ENCODE assay signal across 2 fruit fly cellular contexts in the genomic region with DNA sequence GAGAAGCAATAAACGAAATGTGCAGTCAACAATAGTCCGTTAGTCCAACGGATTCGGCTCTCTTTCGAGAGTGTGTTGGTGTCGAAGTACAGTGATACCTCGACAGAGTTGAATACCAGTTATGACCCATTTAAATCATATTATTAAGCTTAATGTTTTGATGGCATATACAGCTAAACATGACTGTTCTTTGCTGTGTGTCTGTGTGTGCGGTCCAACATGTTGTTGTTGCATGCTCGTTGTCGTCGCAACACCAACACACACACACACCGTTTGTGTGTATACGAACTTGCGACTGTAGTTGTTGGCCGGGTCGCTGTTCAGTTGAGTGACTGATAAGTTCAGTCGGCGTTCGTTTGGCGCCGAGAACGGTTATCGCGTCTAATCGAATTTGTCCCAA.
TF ChIP-seq lines count a peak whose summit lies in the region.

A gene (plus strand): TSS at position 361 of the 400 bp plus-strand sequence.

TF ChIP-seq in whole organism, embryonic, 481 proteins besides CTCF, POLR2A, EP300 and RAD21 (continued from another document and continues in another):
- TF ChIP-seq CG15011 (GFP tag; optimal IDR thresholded peaks at IDR 0.05; lab: Kevin White, UChicago): no peak
- no peak for TF ChIP-seq crp (GFP tag; optimal IDR thresholded peaks at IDR 0.05; lab: Kevin White, UChicago)
- TF ChIP-seq sens (GFP tag; lab: Kevin White, UChicago): peak; percentile 68
- TF ChIP-seq pzg (GFP tag; optimal IDR thresholded peaks at IDR 0.05; lab: Kevin White, UChicago): no peak
- TF ChIP-seq hkb (optimal IDR thresholded peaks at IDR 0.05; lab: Kevin White, UChicago): no peak
- 0 out of 2 replicates have a peak, but pooled peaks have one; percentile 39 for TF ChIP-seq hkb (GFP tag; IDR thresholded peaks at IDR 0.05; lab: Robert Waterston, UW)
- TF ChIP-seq gem (tag; optimal IDR thresholded peaks at IDR 0.05; lab: Kevin White, UChicago): peak; percentile 28
- peak; percentile 38; the same call in 1 of the 2 replicates for TF ChIP-seq Drgx (GFP tag; IDR thresholded peaks at IDR 0.05; lab: Robert Waterston, UW)
- peak; percentile 26; the same call in 1 of the 2 replicates for TF ChIP-seq slbo (GFP tag; IDR thresholded peaks at IDR 0.05; lab: Robert Waterston, UW)
- peak; percentile 11 for TF ChIP-seq CG11504 (tag; optimal IDR thresholded peaks at IDR 0.05; lab: Kevin White, UChicago)
- no peak for TF ChIP-seq Dip2 (GFP tag; IDR thresholded peaks at IDR 0.05; lab: Robert Waterston, UW)
- TF ChIP-seq odd (GFP tag; optimal IDR thresholded peaks at IDR 0.05; lab: Kevin White, UChicago): no peak
- TF ChIP-seq CG13894 (tag; optimal IDR thresholded peaks at IDR 0.05; lab: Kevin White, UChicago): peak; percentile 12
- TF ChIP-seq Bteb2 (GFP tag; optimal IDR thresholded peaks at IDR 0.05; lab: Kevin White, UChicago): no peak
- no peak for TF ChIP-seq Ravus (GFP tag; IDR thresholded peaks at IDR 0.05; lab: Robert Waterston, UW)
- TF ChIP-seq CG8388 (GFP tag; optimal IDR thresholded peaks at IDR 0.05; lab: Kevin White, UChicago): peak; percentile 25
- TF ChIP-seq ranshi (GFP tag; IDR thresholded peaks at IDR 0.05; lab: Robert Waterston, UW): peak; percentile 18; the same call in 1 of the 2 replicates
- no peak for TF ChIP-seq stwl (tag; optimal IDR thresholded peaks at IDR 0.05; lab: Kevin White, UChicago)
- no peak for TF ChIP-seq CG43689 (GFP tag; IDR thresholded peaks at IDR 0.05; lab: Robert Waterston, UW)
- no peak for TF ChIP-seq cad (GFP tag; optimal IDR thresholded peaks at IDR 0.05; lab: Kevin White, UChicago)
- no peak for TF ChIP-seq fu2 (GFP tag; optimal IDR thresholded peaks at IDR 0.05; lab: Kevin White, UChicago)
- peak; percentile 29 for TF ChIP-seq lab (GFP tag; optimal IDR thresholded peaks at IDR 0.05; lab: Kevin White, UChicago)
- TF ChIP-seq prd (optimal IDR thresholded peaks at IDR 0.05; lab: Kevin White, UChicago): no peak
- TF ChIP-seq prd (GFP tag; IDR thresholded peaks at IDR 0.05; lab: Robert Waterston, UW): peak; percentile 26; the same call in 1 of the 3 replicates
- no peak for TF ChIP-seq CG11560 (tag; IDR thresholded peaks at IDR 0.05; lab: Robert Waterston, UW)
- TF ChIP-seq salm (tag; optimal IDR thresholded peaks at IDR 0.05; lab: Kevin White, UChicago): no peak
- no peak for TF ChIP-seq dpn (GFP tag; optimal IDR thresholded peaks at IDR 0.05; lab: Kevin White, UChicago)
- TF ChIP-seq CG5180 (GFP tag; optimal IDR thresholded peaks at IDR 0.05; lab: Kevin White, UChicago): peak; percentile 97
- no peak for TF ChIP-seq ap (GFP tag; IDR thresholded peaks at IDR 0.05; lab: Robert Waterston, UW)
- no peak for TF ChIP-seq CG7928 (GFP tag; optimal IDR thresholded peaks at IDR 0.05; lab: Kevin White, UChicago)
- TF ChIP-seq Ets97D (GFP tag; optimal IDR thresholded peaks at IDR 0.05; lab: Kevin White, UChicago): no peak
- no peak for TF ChIP-seq zf30C (GFP tag; optimal IDR thresholded peaks at IDR 0.05; lab: Kevin White, UChicago)
- peak; percentile 6 for TF ChIP-seq CG12071 (GFP tag; optimal IDR thresholded peaks at IDR 0.05; lab: Kevin White, UChicago)
- no peak for TF ChIP-seq trem (tag; optimal IDR thresholded peaks at IDR 0.05; lab: Kevin White, UChicago)
- TF ChIP-seq CG8924 (tag; optimal IDR thresholded peaks at IDR 0.05; lab: Kevin White, UChicago): peak; percentile 3
- no peak for TF ChIP-seq CG12391 (tag; optimal IDR thresholded peaks at IDR 0.05; lab: Kevin White, UChicago)
- TF ChIP-seq CG11456 (GFP tag; IDR thresholded peaks at IDR 0.05; lab: Robert Waterston, UW): no peak
- peak; percentile 5 for TF ChIP-seq kni (GFP tag; optimal IDR thresholded peaks at IDR 0.05; lab: Kevin White, UChicago)
- no peak for TF ChIP-seq ash1 (GFP tag; optimal IDR thresholded peaks at IDR 0.05; lab: Kevin White, UChicago)
- no peak for TF ChIP-seq CG9817 (tag; optimal IDR thresholded peaks at IDR 0.05; lab: Kevin White, UChicago)
- peak; percentile 40 for TF ChIP-seq abd-A (tag; optimal IDR thresholded peaks at IDR 0.05; lab: Kevin White, UChicago)
- peak; percentile 11 for TF ChIP-seq Hsf (GFP tag; optimal IDR thresholded peaks at IDR 0.05; lab: Kevin White, UChicago)
- peak; percentile 5 for TF ChIP-seq dmrt99B (tag; optimal IDR thresholded peaks at IDR 0.05; lab: Kevin White, UChicago)
- no peak for TF ChIP-seq hbn (GFP tag; IDR thresholded peaks at IDR 0.05; lab: Robert Waterston, UW; ENCODE audit: partially characterized antibody)
- no peak for TF ChIP-seq tup (GFP tag; optimal IDR thresholded peaks at IDR 0.05; lab: Kevin White, UChicago)
- no peak for TF ChIP-seq Hmx (GFP tag; optimal IDR thresholded peaks at IDR 0.05; lab: Kevin White, UChicago)
- TF ChIP-seq Six4 (GFP tag; optimal IDR thresholded peaks at IDR 0.05; lab: Kevin White, UChicago): no peak
- no peak for TF ChIP-seq CG6791 (GFP tag; IDR thresholded peaks at IDR 0.05; lab: Robert Waterston, UW; ENCODE audit: partially characterized antibody)
- TF ChIP-seq Deaf1 (tag; optimal IDR thresholded peaks at IDR 0.05; lab: Kevin White, UChicago): peak; percentile 39
- TF ChIP-seq PHDP (tag; optimal IDR thresholded peaks at IDR 0.05; lab: Kevin White, UChicago): peak; percentile 4
- TF ChIP-seq Blimp-1 (GFP tag; optimal IDR thresholded peaks at IDR 0.05; lab: Kevin White, UChicago): peak; percentile 3
- TF ChIP-seq row (GFP tag; IDR thresholded peaks at IDR 0.05; lab: Robert Waterston, UW): peak; percentile 64
- TF ChIP-seq CG8478 (optimal IDR thresholded peaks at IDR 0.05; lab: Kevin White, UChicago): no peak
- peak; percentile 62 for TF ChIP-seq cg (GFP tag; optimal IDR thresholded peaks at IDR 0.05; lab: Kevin White, UChicago)
- TF ChIP-seq CG1603 (tag; optimal IDR thresholded peaks at IDR 0.05; lab: Kevin White, UChicago): peak; percentile 42
- TF ChIP-seq CG1529 (GFP tag; optimal IDR thresholded peaks at IDR 0.05; lab: Kevin White, UChicago): no peak
- no peak for TF ChIP-seq sug (tag; optimal IDR thresholded peaks at IDR 0.05; lab: Kevin White, UChicago)
- peak; percentile 6 for TF ChIP-seq Meics (GFP tag; optimal IDR thresholded peaks at IDR 0.05; lab: Kevin White, UChicago)
- TF ChIP-seq NC2β (GFP tag; optimal IDR thresholded peaks at IDR 0.05; lab: Kevin White, UChicago): no peak
- TF ChIP-seq CoRest (tag; optimal IDR thresholded peaks at IDR 0.05; lab: Kevin White, UChicago): no peak
- TF ChIP-seq CG12104 (GFP tag; optimal IDR thresholded peaks at IDR 0.05; lab: Kevin White, UChicago): no peak
- TF ChIP-seq ftz-f1 (GFP tag; optimal IDR thresholded peaks at IDR 0.05; lab: Kevin White, UChicago): no peak
- no peak for TF ChIP-seq Optix (GFP tag; IDR thresholded peaks at IDR 0.05; lab: Robert Waterston, UW)
- TF ChIP-seq CG8290 (GFP tag; optimal IDR thresholded peaks at IDR 0.05; lab: Kevin White, UChicago): no peak
- TF ChIP-seq CG8290 (tag; optimal IDR thresholded peaks at IDR 0.05; lab: Kevin White, UChicago): peak in 1 of 2 experiments; percentile 64

TF ChIP-seq in whole organism, prepupa, 60 proteins besides CTCF, POLR2A, EP300 and RAD21 (continued from another document):
- TF ChIP-seq lz (GFP tag; optimal IDR thresholded peaks at IDR 0.05; lab: Kevin White, UChicago) (no peak), CG1621 (tag; optimal IDR thresholded peaks at IDR 0.05; lab: Kevin White, UChicago) (no peak), CG3032 (tag; optimal IDR thresholded peaks at IDR 0.05; lab: Kevin White, UChicago) (no peak), CG8119 (GFP tag; IDR thresholded peaks at IDR 0.05; lab: Robert Waterston, UW) (no peak), CG6854 (GFP tag; optimal IDR thresholded peaks at IDR 0.05; lab: Kevin White, UChicago) (no peak), CG10631 (GFP tag; optimal IDR thresholded peaks at IDR 0.05; lab: Kevin White, UChicago) (no peak), Smox (GFP tag; optimal IDR thresholded peaks at IDR 0.05; lab: Kevin White, UChicago) (no peak), svp (GFP tag; lab: Kevin White, UChicago) (peak; percentile 39), CG15336 (GFP tag; IDR thresholded peaks at IDR 0.05; lab: Robert Waterston, UW) (no peak), CG6163 (GFP tag; IDR thresholded peaks at IDR 0.05; lab: Robert Waterston, UW) (0 out of 3 replicates have a peak, but pooled peaks have one; percentile 44), Lpt (GFP tag; optimal IDR thresholded peaks at IDR 0.05; lab: Kevin White, UChicago) (no peak), acj6 (GFP tag; optimal IDR thresholded peaks at IDR 0.05; lab: Kevin White, UChicago) (no peak), Sox14 (GFP tag; optimal IDR thresholded peaks at IDR 0.05; lab: Kevin White, UChicago) (no peak), Hr4 (GFP tag; optimal IDR thresholded peaks at IDR 0.05; lab: Kevin White, UChicago) (peak; percentile 0), esn (GFP tag; optimal IDR thresholded peaks at IDR 0.05; lab: Kevin White, UChicago) (peak; percentile 21), Eip93F (GFP tag; optimal IDR thresholded peaks at IDR 0.05; lab: Kevin White, UChicago) (no peak), dac (GFP tag; optimal IDR thresholded peaks at IDR 0.05; lab: Kevin White, UChicago) (no peak), OdsH (GFP tag; optimal IDR thresholded peaks at IDR 0.05; lab: Kevin White, UChicago) (no peak), Hr39 (GFP tag; optimal IDR thresholded peaks at IDR 0.05; lab: Kevin White, UChicago) (peak; percentile 3), dsx (GFP tag; optimal IDR thresholded peaks at IDR 0.05; lab: Kevin White, UChicago; ENCODE audit: poor library complexity, severe bottlenecking) (no peak), pdm3 (GFP tag; optimal IDR thresholded peaks at IDR 0.05; lab: Kevin White, UChicago) (peak; percentile 15)
